Worm (Caenorhabditis elegans): ENCODE data around the gene agl-1.

ce11 chrII:14374594-14374993, 16.7 kb upstream of the agl-1 start:
- TF ChIP-seq him-1 (tag; optimal IDR thresholded peaks at IDR 0.05): no peak
- TF ChIP-seq W03F9.2 (tag; optimal IDR thresholded peaks at IDR 0.05): no peak
